Fruit fly (Drosophila melanogaster) whole organism, wandering third instar larva: ENCODE results near the gene CG32986.

ENCODE experiments used
- Abd-B ChIP-seq: fragments of >200 bp; optimal IDR thresholded peaks from 2 replicates; lab custom pipeline; 2017; ENCODE audit warnings: missing biosample characterization, missing genetic modification characterization
- CG32264 ChIP-seq: fragments of 200-800 bp; sonication (Bioruptor generic); optimal IDR thresholded peaks from 2 replicates; lab custom pipeline; 2016; ENCODE audit warnings: missing biosample characterization, missing genetic modification characterization
- CG9705 ChIP-seq: fragments of 200-800 bp; sonication (Bioruptor generic); optimal IDR thresholded peaks from 2 replicates; lab custom pipeline; 2018; ENCODE audit warnings: missing biosample characterization, mild to moderate bottlenecking, missing genetic modification characterization
- CrebA ChIP-seq: fragments of 200-800 bp; sonication (Bioruptor generic); optimal IDR thresholded peaks from 2 replicates; lab custom pipeline; 2016; ENCODE audit warnings: missing biosample characterization, mild to moderate bottlenecking, missing genetic modification characterization, borderline replicate concordance
- Dfd ChIP-seq: fragments of >200 bp; optimal IDR thresholded peaks from 2 replicates; lab custom pipeline; 2017; ENCODE audit warnings: missing biosample characterization, missing genetic modification characterization
- Dif ChIP-seq: fragments of 200-275, 200-300 bp; sonication (Bioruptor generic); optimal IDR thresholded peaks from 2 replicates; lab custom pipeline; 2018; ENCODE audit warnings: missing biosample characterization, missing genetic modification characterization; ENCODE audit not compliant: partially characterized antibody
- GATAd ChIP-seq: sonication (Bioruptor generic); optimal IDR thresholded peaks from 2 replicates; lab custom pipeline; 2016; ENCODE audit warnings: missing biosample characterization, missing genetic modification characterization
- Hnf4 ChIP-seq: fragments of 200-800 bp; sonication (Bioruptor generic); optimal IDR thresholded peaks from 2 replicates; lab custom pipeline; 2016; ENCODE audit warnings: missing biosample characterization, mild to moderate bottlenecking, missing genetic modification characterization
- Hr78 ChIP-seq: fragments of >200 bp; optimal IDR thresholded peaks from 2 replicates; lab custom pipeline; 2017; ENCODE audit warnings: missing biosample characterization, missing genetic modification characterization
- Hr83 ChIP-seq: fragments of 200-300 bp; sonication (Bioruptor generic); optimal IDR thresholded peaks from 2 replicates; lab custom pipeline; 2016; ENCODE audit warnings: missing biosample characterization, mild to moderate bottlenecking, missing genetic modification characterization, moderate library complexity; ENCODE audit not compliant: poor library complexity, severe bottlenecking
- Jra ChIP-seq: sonication (Bioruptor generic); optimal IDR thresholded peaks from 2 replicates; lab custom pipeline; 2016; ENCODE audit warnings: missing biosample characterization, missing genetic modification characterization
- Mio ChIP-seq: sonication (Bioruptor generic); optimal IDR thresholded peaks from 2 replicates; lab custom pipeline; 2016; ENCODE audit warnings: missing biosample characterization, missing genetic modification characterization
- N ChIP-seq: fragments of >200 bp; optimal IDR thresholded peaks from 2 replicates; lab custom pipeline; 2018; ENCODE audit warnings: missing biosample characterization, missing external identifiers, missing genetic modification characterization
- Rel ChIP-seq, 2 experiments: fragments of 200-800 bp; sonication (Bioruptor generic) in 1 of 2; optimal IDR thresholded peaks; 2 replicates in 1 of 2; 3 replicates in 1 of 2; lab custom pipeline; 2016 to 2019; ENCODE audit warnings: mild to moderate bottlenecking in 2 of 2, missing biosample characterization in 2 of 2, missing genetic modification characterization in 2 of 2, moderate library complexity in 1 of 2
- Sp1 ChIP-seq: fragments of 200-800 bp; sonication (Bioruptor generic); optimal IDR thresholded peaks from 3 replicates; lab custom pipeline; 2019; ENCODE audit warnings: missing biosample characterization, mild to moderate bottlenecking, missing genetic modification characterization, moderate library complexity
- Vsx2 ChIP-seq: fragments of 200-300, 225-300 bp; sonication (Bioruptor generic); optimal IDR thresholded peaks from 2 replicates; lab custom pipeline; 2018; ENCODE audit warnings: missing biosample characterization, missing genetic modification characterization; ENCODE audit not compliant: partially characterized antibody
- br ChIP-seq: fragments of 200-800 bp; sonication (Bioruptor generic); optimal IDR thresholded peaks from 2 replicates; lab custom pipeline; 2016; ENCODE audit warnings: missing biosample characterization, missing genetic modification characterization
- brk ChIP-seq: fragments of 200-800 bp; sonication (Bioruptor generic); optimal IDR thresholded peaks from 2 replicates; lab custom pipeline; 2016; ENCODE audit warnings: missing biosample characterization, mild to moderate bottlenecking, missing genetic modification characterization
- dmrt93B ChIP-seq: fragments of 200-800 bp; sonication (Bioruptor generic); optimal IDR thresholded peaks from 2 replicates; lab custom pipeline; 2018; ENCODE audit warnings: missing biosample characterization, mild to moderate bottlenecking, missing genetic modification characterization
- dsf ChIP-seq: sonication (Bioruptor generic); optimal IDR thresholded peaks from 2 replicates; lab custom pipeline; 2016; ENCODE audit warnings: missing biosample characterization, missing genetic modification characterization, borderline replicate concordance
- ey ChIP-seq: fragments of 200-800 bp; sonication (Bioruptor generic); optimal IDR thresholded peaks from 2 replicates; lab custom pipeline; 2016; ENCODE audit warnings: missing biosample characterization, missing genetic modification characterization
- foxo ChIP-seq, 2 experiments: fragments of 200-800 bp; sonication (Bioruptor generic); optimal IDR thresholded peaks; 2 replicates in 1 of 2; 3 replicates in 1 of 2; lab custom pipeline; 2016 to 2017; ENCODE audit warnings: missing biosample characterization in 2 of 2, missing genetic modification characterization in 2 of 2
- fru ChIP-seq: fragments of 200-800 bp; sonication (Bioruptor generic); optimal IDR thresholded peaks from 3 replicates; lab custom pipeline; 2016; ENCODE audit warnings: missing biosample characterization, mild to moderate bottlenecking, missing genetic modification characterization
- h ChIP-seq: fragments of 200-800 bp; sonication (Bioruptor generic); optimal IDR thresholded peaks from 3 replicates; lab custom pipeline; 2016; ENCODE audit warnings: missing biosample characterization, mild to moderate bottlenecking, missing genetic modification characterization
- jim ChIP-seq: fragments of 175-275, 200-325 bp; sonication (Bioruptor generic); optimal IDR thresholded peaks from 2 replicates; lab custom pipeline; 2016; ENCODE audit warnings: missing biosample characterization, mild to moderate bottlenecking, missing genetic modification characterization
- lola ChIP-seq: fragments of >200 bp; optimal IDR thresholded peaks from 2 replicates; lab custom pipeline; 2017; ENCODE audit warnings: missing biosample characterization, missing genetic modification characterization
- pan ChIP-seq: fragments of >200 bp; optimal IDR thresholded peaks from 2 replicates; lab custom pipeline; 2017
- psq ChIP-seq: fragments of 200-800 bp; sonication (Bioruptor generic); optimal IDR thresholded peaks from 3 replicates; lab custom pipeline; 2017; ENCODE audit warnings: missing biosample characterization, mild to moderate bottlenecking, missing genetic modification characterization, moderate library complexity
- rgr ChIP-seq: fragments of 200-800 bp; sonication (Bioruptor generic); optimal IDR thresholded peaks from 3 replicates; lab custom pipeline; 2016; ENCODE audit warnings: missing biosample characterization, mild to moderate bottlenecking, missing genetic modification characterization
- sage ChIP-seq: fragments of 200-800 bp; sonication (Bioruptor generic); optimal IDR thresholded peaks from 2 replicates; lab custom pipeline; 2016; ENCODE audit warnings: missing biosample characterization, mild to moderate bottlenecking, missing genetic modification characterization
- sv ChIP-seq: fragments of 200-800 bp; sonication (Bioruptor generic); optimal IDR thresholded peaks from 3 replicates; lab custom pipeline; 2016; ENCODE audit warnings: missing biosample characterization, missing genetic modification characterization
- tai ChIP-seq: sonication (Bioruptor generic); optimal IDR thresholded peaks from 2 replicates; lab custom pipeline; 2016; ENCODE audit warnings: missing biosample characterization, missing genetic modification characterization
- usp ChIP-seq: fragments of >200 bp; optimal IDR thresholded peaks from 2 replicates; lab custom pipeline; 2017; ENCODE audit warnings: missing biosample characterization, missing genetic modification characterization
- woc ChIP-seq: sonication (Bioruptor generic); optimal IDR thresholded peaks from 2 replicates; lab custom pipeline; 2016; ENCODE audit warnings: missing biosample characterization, mild to moderate bottlenecking, missing genetic modification characterization

The CG32986 gene

dm6 chr2L:8840717-8841116 lies 21.9 kb upstream of the CG32986 start:
- no peak for TF ChIP-seq pan (lab: Kevin White, UChicago)
- no peak for TF ChIP-seq br (GFP tag; lab: Kevin White, UChicago)
- TF ChIP-seq brk (GFP tag; lab: Kevin White, UChicago): no peak
- TF ChIP-seq usp (GFP tag; lab: Kevin White, UChicago): no peak
- TF ChIP-seq sv: no peak
- no peak for TF ChIP-seq fru (GFP tag; lab: Kevin White, UChicago)
- TF ChIP-seq sage: no peak
- TF ChIP-seq Hnf4 (GFP tag; lab: Kevin White, UChicago): no peak
- no peak for TF ChIP-seq psq (GFP tag; lab: Kevin White, UChicago)
- TF ChIP-seq Vsx2 (GFP tag; lab: Kevin White, UChicago): no peak
- no peak for TF ChIP-seq GATAd
- no peak for TF ChIP-seq lola

dm6 chr2L:8841490-8842261 lies 20.9 kb upstream of the CG32986 start:
- TF ChIP-seq foxo (GFP tag; optimal IDR thresholded peaks at IDR 0.05; lab: Kevin White, UChicago) (no peak), jim (GFP tag; lab: Kevin White, UChicago) (no peak), Hr78 (GFP tag; lab: Kevin White, UChicago) (no peak), ey (GFP tag; lab: Kevin White, UChicago) (no peak), tai (GFP tag; lab: Kevin White, UChicago) (no peak), Rel (GFP tag; optimal IDR thresholded peaks at IDR 0.05; lab: Kevin White, UChicago) (no peak), Rel (tag; optimal IDR thresholded peaks at IDR 0.05; lab: Kevin White, UChicago) (no peak), sage (no peak), Abd-B (GFP tag; lab: Kevin White, UChicago) (no peak), Hr83 (no peak), sv (no peak), Sp1 (GFP tag; lab: Kevin White, UChicago) (no peak), Dif (GFP tag; lab: Kevin White, UChicago) (no peak), brk (GFP tag; lab: Kevin White, UChicago) (no peak), psq (GFP tag; lab: Kevin White, UChicago) (no peak), usp (GFP tag; lab: Kevin White, UChicago) (no peak), pan (lab: Kevin White, UChicago) (no peak)
- TF ChIP-seq, all 38 proteins: peak for 0

dm6 chr2L:8842262-8842561 lies 20.4 kb upstream of the CG32986 start:
- TF ChIP-seq CG9705 (GFP tag; lab: Kevin White, UChicago): no peak
- TF ChIP-seq GATAd: no peak
- no peak for TF ChIP-seq ey (GFP tag; lab: Kevin White, UChicago)
- no peak for TF ChIP-seq Rel (GFP tag; optimal IDR thresholded peaks at IDR 0.05; lab: Kevin White, UChicago)
- no peak for TF ChIP-seq Rel (tag; optimal IDR thresholded peaks at IDR 0.05; lab: Kevin White, UChicago)
- TF ChIP-seq dmrt93B: no peak
- no peak for TF ChIP-seq sv
- TF ChIP-seq fru (GFP tag; lab: Kevin White, UChicago): no peak

- no peak for TF ChIP-seq Dfd (GFP tag; lab: Kevin White, UChicago)
- TF ChIP-seq dsf: no peak
- TF ChIP-seq brk (GFP tag; lab: Kevin White, UChicago): no peak
- TF ChIP-seq CG32264 (GFP tag; lab: Kevin White, UChicago): no peak
- TF ChIP-seq CrebA (GFP tag; lab: Kevin White, UChicago): no peak
- TF ChIP-seq lola: no peak
- TF ChIP-seq N (GFP tag; lab: Kevin White, UChicago): no peak
- TF ChIP-seq Vsx2 (GFP tag; lab: Kevin White, UChicago): no peak
- TF ChIP-seq CG9705 (GFP tag; lab: Kevin White, UChicago): no peak
Measured at dm6 chr2L:8843593-8843992, 19.0 kb upstream of the CG32986 start.

dm6 chr2L:8844693-8845092 lies 17.9 kb upstream of the CG32986 start:
- TF ChIP-seq CrebA (GFP tag; lab: Kevin White, UChicago) (no peak), Hnf4 (GFP tag; lab: Kevin White, UChicago) (no peak), usp (GFP tag; lab: Kevin White, UChicago) (no peak), sv (no peak), Jra (GFP tag; lab: Kevin White, UChicago) (no peak), Mio (GFP tag; lab: Kevin White, UChicago) (no peak), foxo (GFP tag; optimal IDR thresholded peaks at IDR 0.05; lab: Kevin White, UChicago) (no peak), sage (no peak), h (GFP tag; lab: Kevin White, UChicago) (no peak), Hr78 (GFP tag; lab: Kevin White, UChicago) (no peak), Sp1 (GFP tag; lab: Kevin White, UChicago) (no peak), Dfd (GFP tag; lab: Kevin White, UChicago) (no peak), CG9705 (GFP tag; lab: Kevin White, UChicago) (no peak), ey (GFP tag; lab: Kevin White, UChicago) (no peak), Dif (GFP tag; lab: Kevin White, UChicago) (no peak), rgr (GFP tag; lab: Kevin White, UChicago) (no peak), woc (GFP tag; lab: Kevin White, UChicago) (no peak), psq (GFP tag; lab: Kevin White, UChicago) (no peak), lola (no peak), br (GFP tag; lab: Kevin White, UChicago) (no peak)
